Worm (Caenorhabditis elegans): ENCODE results near the gene F20G2.2.

Gene F20G2.2

DNA sequence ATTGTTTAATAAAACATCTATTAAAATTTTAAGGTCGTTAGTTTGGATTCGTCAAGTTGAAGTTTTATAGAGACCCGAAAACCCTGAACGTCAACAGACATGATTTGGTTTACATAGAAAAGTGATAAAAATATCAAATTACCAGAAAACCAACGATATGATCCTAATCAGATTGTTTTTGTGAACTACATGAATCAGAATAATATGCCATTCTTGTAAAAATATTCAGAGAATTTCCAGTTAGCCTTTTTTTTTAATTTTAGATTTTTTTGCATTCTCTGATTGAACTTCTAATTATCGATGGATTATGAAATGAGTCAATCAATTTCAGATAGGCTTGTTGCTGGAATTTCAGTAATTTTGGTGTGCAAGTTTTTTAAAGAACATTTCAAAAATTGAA is 45.1 kb downstream of the F20G2.2 start, which contains the start of gene srx-96:
TSS of gene srx-96 (plus strand) at position 301 of the 400 bp plus-strand sequence.
- no peak for TF ChIP-seq ztf-11 (tag; optimal IDR thresholded peaks at IDR 0.05)
- no peak for TF ChIP-seq unc-120 (tag; optimal IDR thresholded peaks at IDR 0.05; ENCODE audit: poor library complexity, severe bottlenecking)
- no peak for TF ChIP-seq cnd-1 (tag; optimal IDR thresholded peaks at IDR 0.05)
- TF ChIP-seq lin-32 (GFP tag; optimal IDR thresholded peaks at IDR 0.05), result no peak
- no peak for TF ChIP-seq sptf-1 (tag; optimal IDR thresholded peaks at IDR 0.05)
- TF ChIP-seq M03D4.4 (tag; optimal IDR thresholded peaks at IDR 0.05), result no peak

DNA sequence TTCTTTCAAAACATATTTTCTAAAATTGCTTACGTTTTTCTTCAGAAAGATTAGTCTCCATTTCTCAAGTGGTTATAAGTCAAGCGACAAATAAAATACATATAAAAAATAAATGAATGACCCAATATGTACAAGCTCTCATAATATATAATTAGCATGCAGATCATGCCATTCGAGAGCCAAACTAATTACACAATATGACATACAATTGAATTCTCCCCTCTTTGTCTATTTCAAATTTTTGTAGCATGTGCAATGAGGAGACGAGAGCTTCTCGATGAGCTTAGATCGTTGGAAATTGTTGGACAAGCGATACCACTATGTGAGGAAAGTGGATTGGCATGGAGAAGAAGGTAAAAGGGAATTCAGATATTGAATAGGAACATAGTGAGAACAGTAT is 48.9 kb downstream of the F20G2.2 start, which contains the start of gene hlh-34:
TSS of gene hlh-34 (minus strand) at position 101 of the 400 bp plus-strand sequence.
- TF ChIP-seq tbx-8 (GFP tag; optimal IDR thresholded peaks at IDR 0.05) (no peak), ces-1 (GFP tag; optimal IDR thresholded peaks at IDR 0.05) (peak; percentile 79)
